Fruit fly (Drosophila melanogaster) whole organism, pupa: Measurements from ENCODE around the gene scpr-A.

ENCODE experiments used
- CG13204 ChIP-seq: fragments of 200-800 bp; sonication (Bioruptor generic); optimal IDR thresholded peaks from 2 replicates; lab custom pipeline; 2018; ENCODE audit warnings: missing biosample characterization, mild to moderate bottlenecking, missing genetic modification characterization, moderate library complexity
- CG32121 ChIP-seq: fragments of 200-800 bp; sonication (Bioruptor generic); IDR thresholded peaks from 2 replicates; pipeline ENCODE4 v1.3.6; 2022; ENCODE audit warnings: missing biosample characterization, missing genetic modification characterization
- CG34367 ChIP-seq: fragments of 200-800 bp; sonication (Bioruptor generic); optimal IDR thresholded peaks from 2 replicates; lab custom pipeline; 2018; ENCODE audit warnings: missing biosample characterization, mild to moderate bottlenecking, missing genetic modification characterization
- CG8301 ChIP-seq: fragments of 200-800 bp; sonication (Bioruptor generic); optimal IDR thresholded peaks from 2 replicates; lab custom pipeline; 2018; ENCODE audit warnings: missing biosample characterization, mild to moderate bottlenecking, missing genetic modification characterization
- D1 ChIP-seq: fragments of 200-800 bp; sonication (Bioruptor generic); optimal IDR thresholded peaks from 2 replicates; lab custom pipeline; 2018; ENCODE audit warnings: missing biosample characterization, mild to moderate bottlenecking, missing genetic modification characterization, moderate library complexity
- EcR ChIP-seq: fragments of 200-800 bp; sonication (Bioruptor generic); optimal IDR thresholded peaks from 3 replicates; lab custom pipeline; 2019; ENCODE audit warnings: missing biosample characterization, missing genetic modification characterization, mild to moderate bottlenecking, moderate library complexity, missing genetic modification reagents
- Pif1A ChIP-seq: fragments of 200-800 bp; sonication (Bioruptor generic); optimal IDR thresholded peaks from 3 replicates; lab custom pipeline; 2016; ENCODE audit warnings: missing biosample characterization, missing genetic modification characterization
- fd96Ca ChIP-seq: fragments of 200-800 bp; sonication (Bioruptor generic); IDR thresholded peaks from 3 replicates; pipeline ENCODE4 v1.3.6; 2022; ENCODE audit warnings: missing biosample characterization, missing genetic modification characterization
- gl ChIP-seq: fragments of 200-800 bp; sonication (Bioruptor generic); optimal IDR thresholded peaks from 2 replicates; lab custom pipeline; 2018; ENCODE audit warnings: missing biosample characterization, mild to moderate bottlenecking, missing genetic modification characterization

- no peak for TF ChIP-seq fd96Ca (GFP tag; lab: Robert Waterston, UW)
- TF ChIP-seq CG8301 (tag; lab: Kevin White, UChicago): no peak
- no peak for TF ChIP-seq CG34367 (tag; lab: Kevin White, UChicago)
- TF ChIP-seq Pif1A: no peak
- no peak for TF ChIP-seq CG13204 (GFP tag; lab: Kevin White, UChicago)
- TF ChIP-seq EcR (GFP tag; lab: Kevin White, UChicago): no peak
- TF ChIP-seq CG32121 (GFP tag; lab: Robert Waterston, UW): no peak
- no peak for TF ChIP-seq gl (tag; lab: Kevin White, UChicago)
- TF ChIP-seq D1 (tag; lab: Kevin White, UChicago): no peak
Observed at dm6 chr3R:11257537-11257936, 16.6 kb downstream of the scpr-A start.
